Worm (Caenorhabditis elegans) whole organism, young adult: ENCODE measurements around the gene Y22D7AL.11.

Experiments used
- F22D6.2 ChIP-seq: sonication (generic microtip); optimal IDR thresholded peaks from 2 replicates; lab custom pipeline; 2016; ENCODE audit warnings: mild to moderate bottlenecking, missing genetic modification characterization, missing compliant biosample characterization
- F33H1.4 ChIP-seq: fragments of 200-800 bp; sonication (Bioruptor generic); IDR thresholded peaks from 2 replicates; pipeline ENCODE4 v1.3.6; 2022; ENCODE audit warnings: missing genetic modification reagents, missing genetic modification characterization, missing compliant biosample characterization
- F39B2.1 ChIP-seq: fragments of 200-800 bp; sonication (Bioruptor generic); IDR thresholded peaks from 2 replicates; pipeline ENCODE4 v1.3.6; 2022; ENCODE audit warnings: missing genetic modification reagents, missing genetic modification characterization, missing compliant biosample characterization
- Y53F4B.3 ChIP-seq: fragments of 200-800 bp; sonication (Bioruptor generic); IDR thresholded peaks from 2 replicates; pipeline ENCODE4 v1.3.6; 2022; ENCODE audit warnings: missing genetic modification reagents, missing genetic modification characterization, missing compliant biosample characterization
- Y56A3A.18 ChIP-seq: fragments of 200-800 bp; sonication (Bioruptor generic); IDR thresholded peaks from 2 replicates; pipeline ENCODE4 v1.3.6; 2022; ENCODE audit warnings: missing genetic modification reagents, missing genetic modification characterization, missing compliant biosample characterization
- attf-3 ChIP-seq: fragments of 200-800 bp; sonication (Bioruptor generic); conservative IDR thresholded peaks from 2 replicates; pipeline ENCODE4 v1.3.6; 2022; ENCODE audit warnings: missing genetic modification reagents, missing genetic modification characterization, missing compliant biosample characterization
- bed-2 ChIP-seq: fragments of 200-800 bp; sonication (Bioruptor generic); IDR thresholded peaks from 2 replicates; pipeline ENCODE4 v1.3.6; 2022; ENCODE audit warnings: missing genetic modification reagents, missing genetic modification characterization, missing compliant biosample characterization
- cebp-1 ChIP-seq, 2 experiments: fragments of 200-800 bp in 1 of 2; sonication (Bioruptor generic) in 1 of 2; sonication (generic microtip) in 1 of 2; IDR thresholded peaks in 1 of 2; optimal IDR thresholded peaks in 1 of 2; 2 replicates each; pipeline versions ENCODE4 v1.3.6 to Lab custom; 2017 to 2022; ENCODE audit warnings: missing compliant biosample characterization in 2 of 2, missing genetic modification characterization in 2 of 2, mild to moderate bottlenecking in 1 of 2, missing genetic modification reagents in 1 of 2, moderate library complexity in 1 of 2
- cebp-2 ChIP-seq: fragments of 200-800 bp; sonication (Bioruptor generic); IDR thresholded peaks from 2 replicates; pipeline ENCODE4 v1.3.6; 2022; ENCODE audit warnings: missing genetic modification characterization, missing compliant biosample characterization
- dox-1 ChIP-seq: fragments of 200-800 bp; sonication (Bioruptor generic); IDR thresholded peaks from 2 replicates; pipeline ENCODE4 v1.3.6; 2022; ENCODE audit warnings: missing genetic modification reagents, missing genetic modification characterization, missing compliant biosample characterization
- dpl-1 ChIP-seq: fragments of 150-350 bp; optimal IDR thresholded peaks from 2 replicates; lab custom pipeline; 2014; ENCODE audit warnings: missing biosample characterization, missing genetic modification reagents, missing genetic modification characterization
- efl-1 ChIP-seq: fragments of 150-350 bp; optimal IDR thresholded peaks from 2 replicates; lab custom pipeline; 2014; ENCODE audit warnings: missing biosample characterization, missing genetic modification reagents, missing genetic modification characterization
- egl-18 ChIP-seq: fragments of 200-800 bp; sonication (Bioruptor generic); IDR thresholded peaks from 2 replicates; pipeline ENCODE4 v1.3.6; 2022; ENCODE audit warnings: missing genetic modification reagents, missing genetic modification characterization, missing compliant biosample characterization
- egrh-3 ChIP-seq: fragments of 200-800 bp; sonication (Bioruptor generic); IDR thresholded peaks from 2 replicates; pipeline ENCODE4 v1.3.6; 2022; ENCODE audit warnings: missing genetic modification reagents, missing genetic modification characterization, missing compliant biosample characterization
- fkh-3 ChIP-seq: sonication (generic microtip); optimal IDR thresholded peaks from 2 replicates; lab custom pipeline; 2016; ENCODE audit warnings: mild to moderate bottlenecking, missing genetic modification characterization, missing compliant biosample characterization
- him-1 ChIP-seq: sonication (generic microtip); optimal IDR thresholded peaks from 2 replicates; lab custom pipeline; 2016; ENCODE audit warnings: missing genotype, missing genetic modification reagents, missing genetic modification characterization, missing compliant biosample characterization
- hlh-12 ChIP-seq: sonication (generic microtip); optimal IDR thresholded peaks from 2 replicates; lab custom pipeline; 2016; ENCODE audit warnings: missing genetic modification characterization, missing compliant biosample characterization
- hlh-26 ChIP-seq: fragments of 200-800 bp; sonication (Bioruptor generic); conservative IDR thresholded peaks from 2 replicates; pipeline ENCODE4 v1.3.6; 2022; ENCODE audit warnings: missing genetic modification reagents, missing genetic modification characterization, missing compliant biosample characterization
- lag-1 ChIP-seq: fragments of 200-800 bp; sonication (Bioruptor generic); IDR thresholded peaks from 2 replicates; pipeline ENCODE4 v1.3.6; 2022; ENCODE audit warnings: missing genetic modification reagents, missing genetic modification characterization, missing compliant biosample characterization
- lir-1 ChIP-seq: fragments of 200-800 bp; sonication (Bioruptor generic); conservative IDR thresholded peaks from 2 replicates; pipeline ENCODE4 v1.3.6; 2022; ENCODE audit warnings: missing genetic modification reagents, missing genetic modification characterization, missing compliant biosample characterization
- lsy-27 ChIP-seq: sonication (generic microtip); optimal IDR thresholded peaks from 2 replicates; lab custom pipeline; 2017; ENCODE audit warnings: missing genetic modification characterization, mild to moderate bottlenecking, missing compliant biosample characterization, antibody characterized with exemption, missing genotype, borderline replicate concordance; ENCODE audit not compliant: insufficient read depth
- madf-6 ChIP-seq: fragments of 200-800 bp; sonication (Bioruptor generic); IDR thresholded peaks from 2 replicates; pipeline ENCODE4 v1.3.6; 2022; ENCODE audit warnings: missing genetic modification reagents, missing genetic modification characterization, missing compliant biosample characterization
- mcd-1 ChIP-seq: fragments of 200-800 bp; sonication (Bioruptor generic); IDR thresholded peaks from 2 replicates; pipeline ENCODE4 v1.3.6; 2022; ENCODE audit warnings: missing genetic modification reagents, missing genetic modification characterization, missing compliant biosample characterization
- mel-28 ChIP-seq: sonication (generic microtip); optimal IDR thresholded peaks from 2 replicates; lab custom pipeline; 2016; ENCODE audit warnings: borderline replicate concordance, mild to moderate bottlenecking, missing genetic modification characterization, missing compliant biosample characterization
- mes-4 ChIP-seq: sonication (generic microtip); optimal IDR thresholded peaks from 2 replicates; lab custom pipeline; 2016; ENCODE audit warnings: missing genotype, missing genetic modification characterization, missing compliant biosample characterization
- nfya-1 ChIP-seq: sonication (generic microtip); optimal IDR thresholded peaks from 2 replicates; lab custom pipeline; 2017; ENCODE audit warnings: antibody characterized with exemption, missing compliant biosample characterization, missing genetic modification characterization, borderline replicate concordance; ENCODE audit not compliant: insufficient read depth
- nfya-2 ChIP-seq: fragments of 200-800 bp; sonication (Bioruptor generic); IDR thresholded peaks from 2 replicates; pipeline ENCODE4 v1.3.6; 2022; ENCODE audit warnings: missing genetic modification reagents, missing genetic modification characterization, missing compliant biosample characterization
- nfyb-1 ChIP-seq: fragments of 200-800 bp; sonication (Bioruptor generic); IDR thresholded peaks from 2 replicates; pipeline ENCODE4 v1.3.6; 2022; ENCODE audit warnings: missing genetic modification reagents, missing genetic modification characterization, missing compliant biosample characterization
- pbrm-1 ChIP-seq: fragments of 200-800 bp; sonication (Bioruptor generic); IDR thresholded peaks from 2 replicates; pipeline ENCODE4 v1.3.6; 2022; ENCODE audit warnings: missing genetic modification reagents, missing genetic modification characterization, missing compliant biosample characterization
- rcor-1 ChIP-seq: fragments of 200-800 bp; sonication (Bioruptor generic); IDR thresholded peaks from 2 replicates; pipeline ENCODE4 v1.3.6; 2022; ENCODE audit warnings: missing genetic modification reagents, missing genetic modification characterization, missing compliant biosample characterization
- repo-1 ChIP-seq: sonication (generic microtip); optimal IDR thresholded peaks from 2 replicates; lab custom pipeline; 2017; ENCODE audit warnings: mild to moderate bottlenecking, missing genetic modification characterization, missing compliant biosample characterization
- sdz-38 ChIP-seq: sonication (generic microtip); optimal IDR thresholded peaks from 2 replicates; lab custom pipeline; 2016; ENCODE audit warnings: missing genotype, missing genetic modification characterization, missing compliant biosample characterization
- sea-2 ChIP-seq: fragments of 200-800 bp; sonication (Bioruptor generic); IDR thresholded peaks from 2 replicates; pipeline ENCODE4 v1.3.6; 2022; ENCODE audit warnings: missing genetic modification characterization, missing compliant biosample characterization
- snpc-1.3 ChIP-seq: sonication (generic microtip); optimal IDR thresholded peaks from 2 replicates; lab custom pipeline; 2017; ENCODE audit warnings: missing genetic modification characterization, mild to moderate bottlenecking, missing compliant biosample characterization, antibody characterized with exemption, moderate library complexity, missing genotype, missing genetic modification reagents; ENCODE audit not compliant: insufficient read depth
- tlf-1 ChIP-seq: fragments of 200-800 bp; sonication (Bioruptor generic); optimal IDR thresholded peaks from 2 replicates; lab custom pipeline; 2018; ENCODE audit warnings: mild to moderate bottlenecking, missing genetic modification characterization, missing compliant biosample characterization
- xnd-1 ChIP-seq: sonication (generic microtip); optimal IDR thresholded peaks from 2 replicates; lab custom pipeline; 2016; ENCODE audit warnings: missing genotype, missing genetic modification reagents, missing genetic modification characterization, missing compliant biosample characterization
- zfh-2 ChIP-seq: fragments of 200-800 bp; sonication (Bioruptor generic); conservative IDR thresholded peaks from 2 replicates; pipeline ENCODE4 v1.3.6; 2022; ENCODE audit warnings: missing genetic modification reagents, missing genetic modification characterization, missing compliant biosample characterization
- zim-3 ChIP-seq: sonication (generic microtip); optimal IDR thresholded peaks from 2 replicates; lab custom pipeline; 2017; ENCODE audit warnings: mild to moderate bottlenecking, missing genetic modification characterization, moderate library complexity, missing compliant biosample characterization
- ztf-22 ChIP-seq: fragments of 200-800 bp; sonication (Bioruptor generic); optimal IDR thresholded peaks from 2 replicates; lab custom pipeline; 2018; ENCODE audit warnings: mild to moderate bottlenecking, missing genetic modification characterization, moderate library complexity, missing compliant biosample characterization
- ztf-25 ChIP-seq: fragments of 200-800 bp; sonication (Bioruptor generic); IDR thresholded peaks from 2 replicates; pipeline ENCODE4 v1.3.6; 2022; ENCODE audit warnings: missing genetic modification reagents, missing genetic modification characterization, missing compliant biosample characterization

Gene Y22D7AL.11

DNA sequence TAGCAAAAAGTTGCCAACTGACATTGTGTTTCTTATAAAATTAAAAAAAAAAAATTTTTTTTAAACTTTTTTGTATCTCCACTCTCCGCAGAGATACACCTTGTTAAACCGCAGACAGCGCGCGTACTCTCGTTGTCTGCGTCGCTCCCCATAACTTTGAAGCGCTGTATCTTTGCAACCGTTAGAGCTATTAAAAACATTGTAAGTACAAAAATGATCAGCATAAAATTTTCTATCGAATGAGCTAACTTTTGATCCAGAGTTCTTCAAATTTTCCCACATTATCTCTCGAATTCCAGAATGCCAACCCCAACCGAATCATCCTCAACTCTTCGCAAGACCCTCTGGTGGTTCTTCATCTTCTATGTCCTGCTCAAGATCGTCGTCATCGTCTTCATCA lies 18.0 kb upstream of the Y22D7AL.11 start, which contains the start of gene Y22D7AL.1:
Gene Y22D7AL.1, plus strand, starts transcription at position 301 of the 400 bp plus-strand sequence.
- no peak for TF ChIP-seq lag-1 (GFP tag; lab: Robert Waterston, UW)
- TF ChIP-seq lir-1 (GFP tag; lab: Robert Waterston, UW): no peak
- TF ChIP-seq rcor-1: no peak
- no peak for TF ChIP-seq F39B2.1
- no peak for TF ChIP-seq hlh-26 (GFP tag; lab: Robert Waterston, UW)
- no peak for TF ChIP-seq nfya-1 (tag; lab: Kevin White, UChicago)
- TF ChIP-seq tlf-1: no peak

DNA sequence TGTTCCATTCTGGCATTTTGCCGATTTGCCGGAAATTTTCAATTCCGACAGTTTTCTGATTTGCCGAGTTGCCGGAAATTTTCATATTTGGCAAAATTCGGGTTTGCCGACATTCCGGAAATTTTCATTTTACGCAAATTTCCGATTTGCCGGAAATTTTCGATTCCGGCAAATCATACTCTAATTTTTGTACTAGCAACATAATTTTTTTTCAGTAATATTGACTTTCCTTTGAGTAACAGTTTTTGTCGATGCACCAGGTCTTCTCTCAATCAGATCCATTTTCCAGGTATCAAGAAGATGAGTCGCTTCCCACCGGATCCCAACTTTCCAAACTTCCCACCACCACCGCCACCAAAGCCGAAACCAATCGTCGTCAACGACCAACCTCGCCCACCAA lies 7.0 kb upstream of the Y22D7AL.11 start, which contains the start of gene Y22D7AL.3:
Gene Y22D7AL.3, plus strand, starts transcription at position 301 of the 400 bp plus-strand sequence.
- TF ChIP-seq zfh-2 (GFP tag; lab: Robert Waterston, UW) (0 out of 2 replicates have a peak, but pooled peaks have one; percentile 16), Y56A3A.18 (no peak), cebp-2 (0 out of 2 replicates have a peak, but pooled peaks have one; percentile 66), nfya-2 (GFP tag; lab: Robert Waterston, UW) (no peak)

DNA sequence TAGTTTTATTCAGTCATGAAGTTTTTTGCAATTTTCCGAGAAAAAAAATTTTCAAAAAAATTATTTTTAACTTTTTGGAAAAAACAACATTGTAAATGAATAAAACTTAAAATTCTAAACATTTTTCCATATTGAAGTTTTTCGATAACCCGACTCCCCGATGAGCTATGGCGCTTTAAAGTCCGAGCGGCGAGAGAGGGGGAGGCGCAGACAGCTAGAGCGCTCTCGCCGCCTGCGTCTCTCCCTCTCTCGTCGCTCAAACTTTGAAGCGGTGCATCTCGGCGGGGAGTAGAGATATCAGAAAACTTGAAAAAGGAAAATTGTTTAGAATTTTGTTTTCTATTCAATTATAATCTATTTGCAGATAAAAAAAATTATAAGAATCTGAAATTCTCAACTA lies 4.2 kb upstream of the Y22D7AL.11 start:
- TF ChIP-seq egrh-3 (GFP tag; lab: Robert Waterston, UW) (peak; percentile 20; the same call in 1 of the 2 replicates), ztf-25 (GFP tag; lab: Robert Waterston, UW) (no peak), zfh-2 (GFP tag; lab: Robert Waterston, UW) (peak; percentile 65)

DNA sequence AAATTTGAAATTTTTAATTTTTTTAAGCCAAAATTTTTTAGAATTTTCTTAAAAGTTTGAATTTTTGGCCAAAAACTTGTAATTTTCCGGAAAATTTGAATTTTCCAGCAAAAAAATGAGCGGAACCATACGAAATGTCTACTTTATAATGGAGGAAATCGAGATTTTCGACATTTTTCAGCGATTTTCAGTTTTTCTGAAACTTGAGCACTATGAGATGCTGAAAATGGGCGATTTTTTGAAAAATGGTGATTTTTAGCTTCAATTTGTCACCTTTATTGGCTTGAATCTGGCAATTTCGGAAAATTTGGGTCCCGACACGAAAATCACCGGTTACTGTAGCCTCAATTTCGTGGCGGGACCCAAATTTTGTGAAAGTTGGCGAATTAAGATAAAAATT lies 7.6 kb downstream of the Y22D7AL.11 start, which contains the start of gene Y22D7AL.4:
Gene Y22D7AL.4, plus strand, starts transcription at position 109 of the 400 bp plus-strand sequence.
- no peak for TF ChIP-seq cebp-1 (GFP tag; IDR thresholded peaks at IDR 0.05; lab: Robert Waterston, UW)
- TF ChIP-seq cebp-1 (tag; optimal IDR thresholded peaks at IDR 0.05; lab: Kevin White, UChicago): no peak
- 0 out of 2 replicates have a peak, but pooled peaks have one; percentile 34 for TF ChIP-seq Y56A3A.18
- TF ChIP-seq mcd-1 (GFP tag; lab: Robert Waterston, UW): 0 out of 2 replicates have a peak, but pooled peaks have one; percentile 26
- no peak for TF ChIP-seq snpc-1.3 (tag; lab: Kevin White, UChicago)
- no peak for TF ChIP-seq xnd-1 (tag; lab: Kevin White, UChicago)
- TF ChIP-seq nfyb-1 (GFP tag; lab: Robert Waterston, UW): peak; percentile 69; the same call in 1 of the 2 replicates
- TF ChIP-seq F33H1.4 (GFP tag; lab: Robert Waterston, UW): 0 out of 2 replicates have a peak, but pooled peaks have one; percentile 24
- peak; percentile 80 for TF ChIP-seq zim-3 (tag; lab: Kevin White, UChicago)
- no peak for TF ChIP-seq dpl-1
- no peak for TF ChIP-seq bed-2 (GFP tag; lab: Robert Waterston, UW)
- TF ChIP-seq attf-3 (GFP tag; lab: Robert Waterston, UW): no peak
- TF ChIP-seq lsy-27 (tag; lab: Kevin White, UChicago): no peak
- TF ChIP-seq egl-18 (GFP tag; lab: Robert Waterston, UW): no peak
- TF ChIP-seq him-1: no peak
- peak; percentile 30 for TF ChIP-seq repo-1

DNA sequence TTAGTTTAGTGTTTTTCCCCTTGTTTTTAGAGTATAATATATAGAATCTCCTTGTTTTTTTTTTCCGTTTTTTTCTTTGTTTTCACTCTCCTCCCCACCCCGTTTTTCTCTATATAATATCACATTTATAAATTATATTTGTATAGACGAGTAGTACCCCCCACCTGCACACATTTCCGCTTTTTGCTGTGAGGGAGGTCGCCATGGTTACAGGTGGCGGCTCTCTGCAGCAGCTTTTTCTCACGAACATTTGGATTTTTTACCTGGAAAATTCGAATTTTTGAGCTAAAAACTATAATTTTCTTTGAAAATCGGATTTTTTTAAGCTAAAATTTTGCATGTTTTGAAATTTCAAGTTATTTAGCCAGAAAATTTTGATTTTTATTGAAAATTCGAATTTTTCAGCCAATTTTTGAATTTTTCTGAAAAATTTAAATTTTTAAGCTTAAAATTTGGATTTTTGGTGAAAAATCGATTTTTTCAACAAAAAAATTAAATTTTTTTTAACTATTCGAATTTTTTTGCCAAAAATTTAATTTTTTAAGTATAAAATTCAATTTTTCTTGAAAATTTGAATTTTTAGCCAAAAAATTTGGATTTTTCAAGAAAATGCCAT lies 8.4 kb downstream of the Y22D7AL.11 start:
- TF ChIP-seq F22D6.2 (no peak), mel-28 (tag; lab: Kevin White, UChicago) (no peak), efl-1 (GFP tag; lab: Kevin White, UChicago) (no peak), pbrm-1 (GFP tag; lab: Robert Waterston, UW) (0 out of 2 replicates have a peak, but pooled peaks have one; percentile 56), lsy-27 (tag; lab: Kevin White, UChicago) (no peak), dox-1 (GFP tag; lab: Robert Waterston, UW) (peak; percentile 50; the same call in 1 of the 2 replicates), ztf-25 (GFP tag; lab: Robert Waterston, UW) (peak; percentile 67; the same call in 1 of the 2 replicates), sea-2 (GFP tag; lab: Robert Waterston, UW) (no peak), hlh-12 (tag; lab: Kevin White, UChicago) (no peak), Y53F4B.3 (no peak), sdz-38 (no peak), fkh-3 (tag; lab: Kevin White, UChicago) (peak; percentile 87), madf-6 (peak; percentile 66), ztf-22 (GFP tag; lab: Kevin White, UChicago) (no peak), him-1 (no peak), mes-4 (tag; lab: Kevin White, UChicago) (no peak)
